Fruit fly (Drosophila melanogaster) whole organism, pupa: ENCODE results near the gene bt.

ENCODE experiments used
- CG12605 ChIP-seq: fragments of 200-800 bp; sonication (Bioruptor generic); IDR thresholded peaks from 2 replicates; pipeline ENCODE4 v1.3.6; 2022; ENCODE audit warnings: missing biosample characterization, missing genetic modification characterization
- CG13204 ChIP-seq: fragments of 200-800 bp; sonication (Bioruptor generic); optimal IDR thresholded peaks from 2 replicates; lab custom pipeline; 2018; ENCODE audit warnings: missing biosample characterization, mild to moderate bottlenecking, missing genetic modification characterization, moderate library complexity
- CG32121 ChIP-seq: fragments of 200-800 bp; sonication (Bioruptor generic); IDR thresholded peaks from 2 replicates; pipeline ENCODE4 v1.3.6; 2022; ENCODE audit warnings: missing biosample characterization, missing genetic modification characterization
- CG34367 ChIP-seq: fragments of 200-800 bp; sonication (Bioruptor generic); optimal IDR thresholded peaks from 2 replicates; lab custom pipeline; 2018; ENCODE audit warnings: missing biosample characterization, mild to moderate bottlenecking, missing genetic modification characterization
- CG4496 ChIP-seq: fragments of 200-800 bp; sonication (Bioruptor generic); IDR thresholded peaks from 3 replicates; pipeline ENCODE4 v1.3.6; 2022; ENCODE audit warnings: missing biosample characterization, missing genetic modification characterization
- CG8159 ChIP-seq: fragments of 200-800 bp; sonication (Bioruptor generic); optimal IDR thresholded peaks from 3 replicates; lab custom pipeline; 2018; ENCODE audit warnings: missing biosample characterization, mild to moderate bottlenecking, missing genetic modification characterization, moderate library complexity
- Pif1B ChIP-seq: fragments of 200-800 bp; sonication (Bioruptor generic); optimal IDR thresholded peaks from 3 replicates; lab custom pipeline; 2016; ENCODE audit warnings: missing biosample characterization, missing genetic modification characterization
- Snoo ChIP-seq: fragments of 200-800 bp; sonication (Bioruptor generic); optimal IDR thresholded peaks from 3 replicates; lab custom pipeline; 2017; ENCODE audit warnings: missing biosample characterization, mild to moderate bottlenecking, missing genetic modification characterization, inconsistent platforms
- fd96Ca ChIP-seq: fragments of 200-800 bp; sonication (Bioruptor generic); IDR thresholded peaks from 3 replicates; pipeline ENCODE4 v1.3.6; 2022; ENCODE audit warnings: missing biosample characterization, missing genetic modification characterization

DNA sequence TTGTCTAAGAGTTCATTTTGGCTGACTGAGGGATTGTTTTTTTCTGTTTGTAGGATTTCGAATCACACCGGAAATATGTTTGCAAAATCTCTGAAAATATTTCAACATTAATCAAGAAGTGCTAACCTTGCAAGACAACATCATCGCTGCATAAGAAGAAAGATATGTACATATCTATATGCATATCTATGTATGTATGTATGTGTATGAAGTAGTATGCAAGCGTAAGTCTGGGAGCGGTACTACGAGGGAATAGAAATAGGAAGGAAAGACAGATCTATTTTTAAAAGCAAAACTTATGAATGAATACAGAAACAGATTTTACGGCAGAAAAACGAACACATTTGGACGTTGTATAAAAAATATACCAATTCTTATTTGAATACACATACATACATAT is 93.6 kb downstream of the bt start:
- TF ChIP-seq Pif1B (GFP tag; lab: Kevin White, UChicago) (no peak), Snoo (tag; lab: Kevin White, UChicago) (no peak), CG4496 (no peak), CG13204 (GFP tag; lab: Kevin White, UChicago) (no peak), CG8159 (tag; lab: Kevin White, UChicago) (no peak), fd96Ca (no peak), CG34367 (tag; lab: Kevin White, UChicago) (no peak), CG32121 (no peak), CG12605 (GFP tag; lab: Robert Waterston, UW) (no peak)
